Worm (Caenorhabditis elegans) whole organism, L4 larva: ENCODE measurements around the gene spp-30.

Experiments used
- ZK546.5 ChIP-seq, 2 experiments: sonication (generic microtip); optimal IDR thresholded peaks; 2 replicates each; lab custom pipeline; 2017; ENCODE audit warnings: missing biosample characterization in 2 of 2, missing genetic modification characterization in 2 of 2
- ceh-82 ChIP-seq: sonication (generic microtip); optimal IDR thresholded peaks from 2 replicates; lab custom pipeline; 2017; ENCODE audit warnings: missing biosample characterization, missing genetic modification characterization
- ces-1 ChIP-seq: fragments of 150-350 bp; sonication (generic microtip); optimal IDR thresholded peaks from 4 replicates; lab custom pipeline; 2014; ENCODE audit warnings: missing biosample characterization, missing genetic modification reagents, missing genetic modification characterization
- dmd-6 ChIP-seq: fragments of 200-800 bp; sonication (Bioruptor generic); IDR thresholded peaks from 2 replicates; pipeline ENCODE4 v1.3.6; 2022; ENCODE audit warnings: missing genetic modification reagents, missing genetic modification characterization, missing compliant biosample characterization
- mdl-1 ChIP-seq, 2 experiments: fragments of 150-350 bp in 1 of 2; sonication (generic microtip) in 1 of 2; optimal IDR thresholded peaks; 2 replicates each; lab custom pipeline; 2014 to 2017; ENCODE audit warnings: missing biosample characterization in 2 of 2, missing genetic modification characterization in 2 of 2

ce11 chrX:11637721-11638120, 9.2 kb upstream of the spp-30 start:
- TF ChIP-seq mdl-1 (tag; optimal IDR thresholded peaks at IDR 0.05; lab: Kevin White, UChicago) = no peak
- no peak for TF ChIP-seq ceh-82
- no peak for TF ChIP-seq ces-1 (GFP tag; lab: Kevin White, UChicago)
- TF ChIP-seq ZK546.5 (tag; optimal IDR thresholded peaks at IDR 0.05; lab: Kevin White, UChicago) = no peak
- TF ChIP-seq dmd-6 (GFP tag; lab: Robert Waterston, UW) = no peak
